Fruit fly (Drosophila melanogaster) ovary, adult (tissue): ENCODE results near the gene Wnt6.

Experiments
- CG17801 ChIP-seq: fragments of 200-800 bp; optimal IDR thresholded peaks from 2 replicates; lab custom pipeline; 2019; ENCODE audit warnings: missing biosample characterization, mild to moderate bottlenecking, missing genetic modification characterization, moderate library complexity; ENCODE audit not compliant: partially characterized antibody

Gene Wnt6

dm6 chr2L:7333184-7334025, at the start of gene Wnt6:
Gene Wnt6, plus strand, starts transcription at chr2L:7333714.
- TF ChIP-seq CG17801, result no peak

- TF ChIP-seq CG17801, result no peak
Observed at dm6 chr2L:7284121-7284520, 49.4 kb upstream of the Wnt6 start.

- TF ChIP-seq CG17801, result no peak
Observed at dm6 chr2L:7284791-7285190, 48.7 kb upstream of the Wnt6 start.

dm6 chr2L:7285862-7286261, 47.7 kb upstream of the Wnt6 start:
- TF ChIP-seq CG17801, result no peak

dm6 chr2L:7289880-7290279, 43.6 kb upstream of the Wnt6 start:
- no peak for TF ChIP-seq CG17801

dm6 chr2L:7290577-7290976, 42.9 kb upstream of the Wnt6 start:
- no peak for TF ChIP-seq CG17801

- no peak for TF ChIP-seq CG17801
Observed at dm6 chr2L:7291968-7292367, 41.5 kb upstream of the Wnt6 start.

dm6 chr2L:7293475-7294332, 39.8 kb upstream of the Wnt6 start:
- no peak for TF ChIP-seq CG17801

dm6 chr2L:7294964-7295363, 38.5 kb upstream of the Wnt6 start:
- TF ChIP-seq CG17801, result no peak

- no peak for TF ChIP-seq CG17801
Observed at dm6 chr2L:7295924-7296323, 37.6 kb upstream of the Wnt6 start.

- TF ChIP-seq CG17801, result no peak
Observed at dm6 chr2L:7298744-7299366, 34.7 kb upstream of the Wnt6 start.

- no peak for TF ChIP-seq CG17801
Observed at dm6 chr2L:7300004-7300403, 33.5 kb upstream of the Wnt6 start.

dm6 chr2L:7301497-7301896, 32.0 kb upstream of the Wnt6 start:
- no peak for TF ChIP-seq CG17801

dm6 chr2L:7302727-7303126, 30.8 kb upstream of the Wnt6 start:
- TF ChIP-seq CG17801, result no peak

- TF ChIP-seq CG17801, result no peak
Observed at dm6 chr2L:7303256-7303655, 30.3 kb upstream of the Wnt6 start.

- TF ChIP-seq CG17801, result no peak
Observed at dm6 chr2L:7304331-7304730, 29.2 kb upstream of the Wnt6 start.

- no peak for TF ChIP-seq CG17801
Observed at dm6 chr2L:7306782-7307181, 26.7 kb upstream of the Wnt6 start, which contains the start of gene wg. Gene wg, plus strand, starts transcription at chr2L:7307159.
